Worm (Caenorhabditis elegans): ENCODE data around the gene Y54G2A.32.

DNA sequence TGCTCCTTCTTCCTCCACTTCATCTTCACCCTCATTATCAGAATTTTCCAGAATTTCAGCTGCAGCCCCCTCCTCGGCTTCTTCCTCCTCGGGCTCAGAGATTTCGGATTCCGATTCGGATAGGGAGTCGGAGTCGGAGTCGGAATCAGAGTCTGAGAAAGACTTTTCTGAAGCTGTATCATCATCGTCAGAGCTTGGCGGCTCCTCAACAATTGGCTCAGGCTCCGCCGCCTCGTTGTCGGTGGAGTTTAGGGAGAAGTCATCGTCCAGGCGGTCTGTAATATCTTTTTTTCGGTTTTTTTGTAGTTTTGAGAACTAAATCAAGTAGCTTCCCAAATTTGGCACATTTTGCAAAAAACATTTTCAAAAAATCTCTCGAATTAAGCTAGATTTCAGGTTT lies 32.9 kb upstream of the Y54G2A.32 start:
- TF ChIP-seq nhr-25 (tag; optimal IDR thresholded peaks at IDR 0.05; ENCODE audit: borderline replicate concordance, insufficient read depth) = no peak
- TF ChIP-seq nhr-77 (tag; optimal IDR thresholded peaks at IDR 0.05) = no peak
- TF ChIP-seq lin-29 (GFP tag; IDR thresholded peaks at IDR 0.05) = no peak
- TF ChIP-seq zag-1 (tag; optimal IDR thresholded peaks at IDR 0.05) = no peak
- TF ChIP-seq Y5F2A.4 (GFP tag; optimal IDR thresholded peaks at IDR 0.05) = no peak
- TF ChIP-seq nhr-28 (tag; optimal IDR thresholded peaks at IDR 0.05) = no peak
- no peak for TF ChIP-seq nhr-76 (tag; optimal IDR thresholded peaks at IDR 0.05)
- no peak for TF ChIP-seq unc-62 (GFP tag; optimal IDR thresholded peaks at IDR 0.05 in 1 of 2)
- TF ChIP-seq unc-62 (tag; optimal IDR thresholded peaks at IDR 0.05) = no peak
